Worm (Caenorhabditis elegans) whole organism, L4 larva: ENCODE measurements around the gene fdgt-2.

Experiments
- F49E8.2 ChIP-seq: sonication (generic microtip); optimal IDR thresholded peaks from 2 replicates; lab custom pipeline; 2016; ENCODE audit warnings: missing compliant biosample characterization, mild to moderate bottlenecking, missing genetic modification characterization, borderline replicate concordance
- ama-1 ChIP-seq: fragments of 150-350 bp; optimal IDR thresholded peaks from 2 replicates; lab custom pipeline; 2014; ENCODE audit warnings: inconsistent platforms, mixed read lengths
- ceh-82 ChIP-seq: sonication (generic microtip); optimal IDR thresholded peaks from 2 replicates; lab custom pipeline; 2017; ENCODE audit warnings: missing biosample characterization, missing genetic modification characterization
- dmd-9 ChIP-seq: fragments of 200-800 bp; sonication (Bioruptor generic); IDR thresholded peaks from 2 replicates; pipeline ENCODE4 v1.3.6; 2022; ENCODE audit warnings: missing genetic modification reagents, missing genetic modification characterization, missing compliant biosample characterization
- dve-1 ChIP-seq: sonication (generic microtip); optimal IDR thresholded peaks from 2 replicates; lab custom pipeline; 2017; ENCODE audit warnings: antibody characterized with exemption, mild to moderate bottlenecking, missing genetic modification characterization, missing compliant biosample characterization; ENCODE audit not compliant: insufficient read depth
- hif-1 ChIP-seq, 2 experiments: sonication (generic microtip); optimal IDR thresholded peaks; 2 replicates each; lab custom pipeline; 2016 to 2017; ENCODE audit warnings: missing compliant biosample characterization in 2 of 2, missing genetic modification characterization in 2 of 2, missing genetic modification reagents in 2 of 2, missing genotype in 2 of 2, mild to moderate bottlenecking in 1 of 2
- lin-39 ChIP-seq: fragments of 150-350 bp; optimal IDR thresholded peaks from 2 replicates; lab custom pipeline; 2014; ENCODE audit warnings: missing biosample characterization, missing genetic modification reagents, missing genetic modification characterization
- mep-1 ChIP-seq: fragments of 150-350 bp; sonication (generic microtip); optimal IDR thresholded peaks from 3 replicates; lab custom pipeline; 2014; ENCODE audit warnings: missing biosample characterization, missing genetic modification characterization
- nhr-11 ChIP-seq: fragments of 150-350 bp; optimal IDR thresholded peaks from 2 replicates; lab custom pipeline; 2014; ENCODE audit warnings: missing biosample characterization, missing genetic modification characterization
- snpc-4 ChIP-seq: fragments of 150-350 bp; optimal IDR thresholded peaks from 2 replicates; lab custom pipeline; 2014; ENCODE audit warnings: missing biosample characterization, missing genetic modification characterization
- unc-62 ChIP-seq, 3 experiments: fragments of 150-350 bp in 1 of 3; sonication (generic microtip); optimal IDR thresholded peaks in 2 of 3; peaks in 1 of 3; 1 replicate in 1 of 3; 2 replicates in 2 of 3; lab custom pipeline; 2014 to 2017; ENCODE audit warnings: missing biosample characterization in 3 of 3, missing genetic modification characterization in 3 of 3, missing genetic modification reagents in 3 of 3, missing genotype in 1 of 3
- zag-1 ChIP-seq: fragments of 150-350 bp; optimal IDR thresholded peaks from 2 replicates; lab custom pipeline; 2014; ENCODE audit warnings: missing biosample characterization, missing genetic modification characterization
- ztf-11 ChIP-seq: fragments of 150-350 bp; optimal IDR thresholded peaks from 2 replicates; lab custom pipeline; 2014; ENCODE audit warnings: missing biosample characterization, missing genetic modification characterization

ce11 chrII:8456094-8456493 lies 38.7 kb downstream of the fdgt-2 start, which contains the start of gene F22B5.6:
- TF ChIP-seq mep-1 (tag; lab: Kevin White, UChicago), result no peak
- TF ChIP-seq lin-39 (tag; lab: Kevin White, UChicago), result no peak
- TF ChIP-seq ama-1, result no peak
- TF ChIP-seq hif-1 (tag; optimal IDR thresholded peaks at IDR 0.05; lab: Kevin White, UChicago), result no peak
- no peak for TF ChIP-seq ceh-82 (tag; lab: Kevin White, UChicago)
- TF ChIP-seq zag-1 (tag; lab: Kevin White, UChicago), result no peak
- no peak for TF ChIP-seq unc-62 (GFP tag; optimal IDR thresholded peaks at IDR 0.05 in 1 of 2; lab: Kevin White, UChicago)
- no peak for TF ChIP-seq unc-62 (tag; optimal IDR thresholded peaks at IDR 0.05; lab: Kevin White, UChicago)
- TF ChIP-seq nhr-11 (tag; lab: Kevin White, UChicago), result no peak
- no peak for TF ChIP-seq F49E8.2 (tag; lab: Kevin White, UChicago)
- no peak for TF ChIP-seq dmd-9 (GFP tag; lab: Robert Waterston, UW)
- TF ChIP-seq snpc-4 (tag; lab: Kevin White, UChicago), result no peak
- no peak for TF ChIP-seq ztf-11
- TF ChIP-seq dve-1, result no peak
